Worm (Caenorhabditis elegans) whole organism, early embryonic: Measurements from ENCODE around the gene F26D2.3.

ENCODE experiments used
- B0310.2 ChIP-seq: sonication (generic microtip); optimal IDR thresholded peaks from 2 replicates; lab custom pipeline; 2016; ENCODE audit warnings: mild to moderate bottlenecking, missing genetic modification characterization, missing compliant biosample characterization
- F13C5.2 ChIP-seq: sonication (generic microtip); optimal IDR thresholded peaks from 2 replicates; lab custom pipeline; 2017; ENCODE audit warnings: mild to moderate bottlenecking, missing genetic modification characterization, inconsistent platforms, missing compliant biosample characterization
- aly-1 ChIP-seq: sonication (generic microtip); optimal IDR thresholded peaks from 2 replicates; lab custom pipeline; 2016; ENCODE audit warnings: missing genetic modification characterization, missing compliant biosample characterization
- ama-1 ChIP-seq: fragments of 150-350 bp; optimal IDR thresholded peaks from 2 replicates; lab custom pipeline; 2014
- ceh-13 ChIP-seq: fragments of 200-800 bp; sonication (Bioruptor generic); optimal IDR thresholded peaks from 2 replicates; lab custom pipeline; 2018; ENCODE audit warnings: mild to moderate bottlenecking, missing genetic modification characterization, missing compliant biosample characterization
- hmg-4 ChIP-seq: fragments of 200-800 bp; sonication (Bioruptor generic); optimal IDR thresholded peaks from 2 replicates; lab custom pipeline; 2018; ENCODE audit warnings: mild to moderate bottlenecking, missing genetic modification characterization, missing compliant biosample characterization
- hnd-1 ChIP-seq: sonication (generic microtip); optimal IDR thresholded peaks from 2 replicates; lab custom pipeline; 2016; ENCODE audit warnings: missing genetic modification characterization, missing compliant biosample characterization
- pes-1 ChIP-seq: fragments of 200-800 bp; sonication (Bioruptor generic); IDR thresholded peaks from 2 replicates; pipeline ENCODE4 v1.3.6; 2022; ENCODE audit warnings: missing genetic modification reagents, missing genetic modification characterization, missing compliant biosample characterization
- scrt-1 ChIP-seq: fragments of 200-800 bp; sonication (Bioruptor generic); IDR thresholded peaks from 2 replicates; pipeline ENCODE4 v1.3.6; 2022; ENCODE audit warnings: missing genetic modification characterization, missing compliant biosample characterization
- sea-1 ChIP-seq: fragments of 200-800 bp; sonication (Bioruptor generic); conservative IDR thresholded peaks from 2 replicates; pipeline ENCODE4 v1.3.6; 2022; ENCODE audit warnings: missing genetic modification characterization, missing compliant biosample characterization
- tbx-11 ChIP-seq: fragments of 200-800 bp; sonication (Bioruptor generic); IDR thresholded peaks from 2 replicates; pipeline ENCODE4 v1.3.6; 2022; ENCODE audit warnings: missing genetic modification characterization, missing compliant biosample characterization
- tbx-37 ChIP-seq: fragments of 200-800 bp; sonication (Bioruptor generic); conservative IDR thresholded peaks from 2 replicates; pipeline ENCODE4 v1.3.6; 2022; ENCODE audit warnings: missing genetic modification reagents, missing genetic modification characterization, missing compliant biosample characterization
- tra-4 ChIP-seq: sonication (generic microtip); optimal IDR thresholded peaks from 2 replicates; lab custom pipeline; 2017; ENCODE audit warnings: missing genetic modification characterization, missing compliant biosample characterization

- TF ChIP-seq ama-1 (no peak), ceh-13 (GFP tag; lab: Kevin White, UChicago) (no peak), F13C5.2 (tag; lab: Kevin White, UChicago) (no peak), aly-1 (tag; lab: Kevin White, UChicago) (no peak), tbx-11 (no peak), scrt-1 (GFP tag; lab: Robert Waterston, UW) (no peak), pes-1 (GFP tag; lab: Robert Waterston, UW) (no peak), tbx-37 (no peak), tra-4 (tag; lab: Kevin White, UChicago) (no peak), sea-1 (GFP tag; lab: Robert Waterston, UW) (no peak), B0310.2 (tag; lab: Kevin White, UChicago) (no peak), hnd-1 (no peak), hmg-4 (GFP tag; lab: Kevin White, UChicago) (no peak)
These were observed 46.4 kb upstream of the F26D2.3 start for ce11 chrV:16361350-16361749.
